Worm (Caenorhabditis elegans): ENCODE results near the gene praf-3.

The praf-3 gene

DNA sequence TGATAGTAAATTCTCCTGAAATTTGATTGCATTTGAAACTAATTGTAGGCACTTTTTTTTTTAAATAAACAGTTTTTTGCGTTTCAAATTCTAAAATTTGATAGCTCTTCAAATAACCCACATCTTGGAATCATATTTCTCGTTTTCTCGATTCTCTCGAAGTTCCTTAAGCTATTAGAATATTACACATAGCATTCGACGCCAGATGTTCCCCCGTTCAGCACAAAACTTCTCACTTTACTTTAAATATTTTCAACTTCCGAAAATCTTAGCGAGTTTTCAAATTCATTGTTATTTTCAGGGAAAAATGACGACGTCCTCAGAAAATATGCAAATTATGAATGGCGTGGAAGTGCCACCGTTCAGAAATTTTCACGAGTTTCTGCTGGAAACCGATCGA, at the start of gene praf-3:
TSS of gene praf-3 (plus strand) at position 301 of the 400 bp plus-strand sequence.
- TF ChIP-seq unc-39 (tag; optimal IDR thresholded peaks at IDR 0.05) = no peak
- no peak for TF ChIP-seq mml-1 (tag; optimal IDR thresholded peaks at IDR 0.05)
- no peak for TF ChIP-seq eor-1 (tag; optimal IDR thresholded peaks at IDR 0.05)
- TF ChIP-seq nhr-67 (tag; optimal IDR thresholded peaks at IDR 0.05) = no peak
- TF ChIP-seq ama-1 (optimal IDR thresholded peaks at IDR 0.05) = no peak
- no peak for TF ChIP-seq sea-2 (GFP tag; optimal IDR thresholded peaks at IDR 0.05)
- no peak for TF ChIP-seq fos-1 (tag; optimal IDR thresholded peaks at IDR 0.05)
- no peak for TF ChIP-seq elt-3 (tag; optimal IDR thresholded peaks at IDR 0.05)
- no peak for TF ChIP-seq tbx-2 (tag; optimal IDR thresholded peaks at IDR 0.05)

DNA sequence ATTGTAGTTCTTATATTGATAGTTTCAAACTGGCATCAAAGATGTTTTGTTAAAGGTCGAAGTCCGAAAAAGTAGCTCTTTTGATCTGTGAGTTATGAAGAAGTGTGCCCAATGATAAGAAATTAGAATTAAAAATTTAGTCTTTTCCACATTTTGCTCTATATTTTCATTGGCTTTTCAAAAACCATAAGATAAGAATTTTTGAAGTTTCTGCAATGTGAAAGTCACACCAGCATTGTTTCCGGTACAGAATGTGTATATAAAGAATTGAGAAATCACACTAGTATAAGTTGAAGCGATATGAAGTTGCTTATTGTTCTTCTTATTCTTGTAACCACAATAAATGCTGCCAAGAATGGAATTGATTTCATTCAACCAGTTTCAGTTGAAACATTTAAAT, 47.3 kb upstream of the praf-3 start, which contains the start of gene lys-10:
TSS of gene lys-10 (plus strand) at position 301 of the 400 bp plus-strand sequence.
- TF ChIP-seq ztf-11 (tag; optimal IDR thresholded peaks at IDR 0.05) (no peak), egl-27 (tag; optimal IDR thresholded peaks at IDR 0.05) (no peak), nhr-28 (tag; optimal IDR thresholded peaks at IDR 0.05) (no peak), nfya-1 (tag; optimal IDR thresholded peaks at IDR 0.05; ENCODE audit: insufficient read depth) (no peak), sea-2 (GFP tag; optimal IDR thresholded peaks at IDR 0.05) (no peak), lin-39 (tag; optimal IDR thresholded peaks at IDR 0.05) (no peak), ceh-16 (tag; optimal IDR thresholded peaks at IDR 0.05) (no peak), zag-1 (tag; optimal IDR thresholded peaks at IDR 0.05) (no peak), nhr-12 (tag; optimal IDR thresholded peaks at IDR 0.05) (no peak), fos-1 (tag; optimal IDR thresholded peaks at IDR 0.05) (no peak), jun-1 (tag; optimal IDR thresholded peaks at IDR 0.05) (no peak), ama-1 (optimal IDR thresholded peaks at IDR 0.05) (no peak), elt-1 (tag; optimal IDR thresholded peaks at IDR 0.05) (no peak), nhr-11 (tag; optimal IDR thresholded peaks at IDR 0.05) (no peak), nhr-23 (tag; optimal IDR thresholded peaks at IDR 0.05) (no peak), mml-1 (tag; optimal IDR thresholded peaks at IDR 0.05) (no peak), unc-39 (tag; optimal IDR thresholded peaks at IDR 0.05) (no peak), snpc-4 (tag; optimal IDR thresholded peaks at IDR 0.05) (no peak), daf-12 (tag; optimal IDR thresholded peaks at IDR 0.05) (no peak)

DNA sequence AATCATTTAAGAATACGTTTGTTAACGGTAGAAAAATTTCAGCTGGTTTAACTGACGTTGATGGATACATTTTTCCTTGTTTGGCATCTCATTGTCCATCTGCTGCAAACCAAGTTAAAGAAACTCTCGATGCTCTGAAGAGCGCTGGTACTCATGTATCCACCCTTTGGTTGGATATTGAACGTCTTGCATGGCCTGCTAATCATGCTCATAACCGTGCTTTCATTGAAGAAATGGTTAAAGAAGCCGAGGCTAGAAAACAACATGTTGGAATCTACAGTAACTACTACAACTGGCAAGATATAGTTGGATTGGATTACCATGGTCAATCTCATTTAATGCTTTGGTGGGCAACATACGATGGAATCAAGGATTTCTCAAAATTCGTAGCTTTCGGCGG, 46.7 kb upstream of the praf-3 start:
- TF ChIP-seq unc-39 (tag; optimal IDR thresholded peaks at IDR 0.05) = no peak
- no peak for TF ChIP-seq lin-39 (tag; optimal IDR thresholded peaks at IDR 0.05)
- TF ChIP-seq ZK546.5 (tag; optimal IDR thresholded peaks at IDR 0.05) = no peak
- no peak for TF ChIP-seq nhr-77 (tag; optimal IDR thresholded peaks at IDR 0.05)
- no peak for TF ChIP-seq daf-12 (tag; optimal IDR thresholded peaks at IDR 0.05)
- TF ChIP-seq nhr-23 (tag; optimal IDR thresholded peaks at IDR 0.05) = no peak
- no peak for TF ChIP-seq nfya-1 (tag; optimal IDR thresholded peaks at IDR 0.05; ENCODE audit: insufficient read depth)
- no peak for TF ChIP-seq fkh-2 (tag; optimal IDR thresholded peaks at IDR 0.05)
- no peak for TF ChIP-seq unc-62 (GFP tag; optimal IDR thresholded peaks at IDR 0.05)
- no peak for TF ChIP-seq nhr-25 (tag; optimal IDR thresholded peaks at IDR 0.05)
- no peak for TF ChIP-seq nhr-67 (tag; optimal IDR thresholded peaks at IDR 0.05)
- TF ChIP-seq egl-5 (tag; optimal IDR thresholded peaks at IDR 0.05) = no peak
- TF ChIP-seq lsy-12 (tag; optimal IDR thresholded peaks at IDR 0.05) = no peak
- TF ChIP-seq nhr-11 (tag; optimal IDR thresholded peaks at IDR 0.05) = no peak
- no peak for TF ChIP-seq ceh-16 (tag; optimal IDR thresholded peaks at IDR 0.05)
- TF ChIP-seq aly-2 (tag; optimal IDR thresholded peaks at IDR 0.05) = no peak
- no peak for TF ChIP-seq elt-2 (tag; optimal IDR thresholded peaks at IDR 0.05)
- no peak for TF ChIP-seq pha-4 (tag; optimal IDR thresholded peaks at IDR 0.05)

DNA sequence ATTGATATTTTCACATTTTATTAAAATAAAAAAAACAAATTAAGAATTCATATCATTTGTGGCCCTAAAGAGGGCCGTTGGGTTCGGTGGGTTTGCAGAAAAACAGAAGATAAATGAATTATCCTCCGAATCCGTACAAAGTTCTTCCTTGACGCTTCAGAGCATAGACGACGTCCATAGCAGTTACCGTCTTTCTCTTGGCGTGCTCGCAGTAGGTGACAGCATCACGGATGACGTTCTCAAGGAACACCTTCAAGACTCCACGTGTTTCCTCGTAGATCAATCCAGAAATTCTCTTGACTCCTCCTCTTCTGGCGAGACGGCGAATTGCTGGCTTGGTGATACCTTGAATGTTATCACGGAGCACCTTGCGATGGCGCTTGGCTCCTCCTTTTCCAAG, 46.2 kb upstream of the praf-3 start:
- TF ChIP-seq pha-4 (tag; optimal IDR thresholded peaks at IDR 0.05) (no peak), nhr-76 (tag; optimal IDR thresholded peaks at IDR 0.05) (no peak), egl-27 (tag; optimal IDR thresholded peaks at IDR 0.05) (no peak), daf-12 (tag; optimal IDR thresholded peaks at IDR 0.05) (no peak), egl-5 (tag; optimal IDR thresholded peaks at IDR 0.05) (no peak)

DNA sequence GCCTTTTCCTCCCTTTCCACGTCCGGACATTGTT, 46.0 kb upstream of the praf-3 start, which contains the start of gene his-31:
TSS of gene his-31 (minus strand) at position 30 of the 34 bp plus-strand sequence.
- TF ChIP-seq unc-39 (tag; optimal IDR thresholded peaks at IDR 0.05) = no peak
- no peak for TF ChIP-seq pqm-1 (tag; optimal IDR thresholded peaks at IDR 0.05)
- TF ChIP-seq jun-1 (tag; optimal IDR thresholded peaks at IDR 0.05) = no peak
- TF ChIP-seq nhr-23 (tag; optimal IDR thresholded peaks at IDR 0.05) = no peak
- no peak for TF ChIP-seq snpc-4 (tag; optimal IDR thresholded peaks at IDR 0.05)
